Worm (Caenorhabditis elegans) whole organism, late embryonic: Measurements from ENCODE around the gene ttr-35.

Source experiments
- F13H6.1 ChIP-seq: sonication (generic microtip); optimal IDR thresholded peaks from 2 replicates; lab custom pipeline; 2016; ENCODE audit warnings: missing genetic modification characterization, missing compliant biosample characterization
- Y22D7AL.16 ChIP-seq: sonication (generic microtip); optimal IDR thresholded peaks from 2 replicates; lab custom pipeline; 2016; ENCODE audit warnings: missing genetic modification characterization, missing compliant biosample characterization
- ahr-1 ChIP-seq: sonication (generic microtip); optimal IDR thresholded peaks from 2 replicates; lab custom pipeline; 2016; ENCODE audit warnings: missing genetic modification characterization, missing compliant biosample characterization
- ama-1 ChIP-seq: fragments of 150-350 bp; optimal IDR thresholded peaks from 2 replicates; lab custom pipeline; 2014
- ceh-18 ChIP-seq: sonication (generic microtip); optimal IDR thresholded peaks from 2 replicates; lab custom pipeline; 2016; ENCODE audit warnings: missing genetic modification characterization, missing compliant biosample characterization
- ceh-22 ChIP-seq: sonication (generic microtip); optimal IDR thresholded peaks from 2 replicates; lab custom pipeline; 2017; ENCODE audit warnings: missing biosample characterization, missing genetic modification characterization
- ceh-24 ChIP-seq: sonication (generic microtip); optimal IDR thresholded peaks from 2 replicates; lab custom pipeline; 2016; ENCODE audit warnings: mild to moderate bottlenecking, missing genetic modification characterization, missing compliant biosample characterization
- ceh-34 ChIP-seq: sonication (generic microtip); optimal IDR thresholded peaks from 2 replicates; lab custom pipeline; 2016; ENCODE audit warnings: mild to moderate bottlenecking, missing genetic modification characterization, missing compliant biosample characterization
- ceh-45 ChIP-seq: fragments of 200-800 bp; sonication (Bioruptor generic); IDR thresholded peaks from 2 replicates; pipeline ENCODE4 v1.3.6; 2022; ENCODE audit warnings: missing genetic modification reagents, missing genetic modification characterization, missing compliant biosample characterization
- ceh-48 ChIP-seq: sonication (generic microtip); optimal IDR thresholded peaks from 2 replicates; lab custom pipeline; 2016; ENCODE audit warnings: missing genetic modification characterization, inconsistent platforms, missing compliant biosample characterization
- ceh-6 ChIP-seq: fragments of 200-800 bp; sonication (Bioruptor generic); optimal IDR thresholded peaks from 2 replicates; lab custom pipeline; 2018; ENCODE audit warnings: mild to moderate bottlenecking, missing genetic modification characterization, missing compliant biosample characterization
- ceh-9 ChIP-seq: sonication (generic microtip); optimal IDR thresholded peaks from 2 replicates; lab custom pipeline; 2016; ENCODE audit warnings: mild to moderate bottlenecking, missing genetic modification characterization, inconsistent platforms, missing compliant biosample characterization
- che-1 ChIP-seq: sonication (generic microtip); optimal IDR thresholded peaks from 2 replicates; lab custom pipeline; 2016; ENCODE audit warnings: mild to moderate bottlenecking, missing genetic modification characterization, missing compliant biosample characterization
- dve-1 ChIP-seq: sonication (generic microtip); optimal IDR thresholded peaks from 2 replicates; lab custom pipeline; 2017; ENCODE audit warnings: antibody characterized with exemption, mild to moderate bottlenecking, missing genetic modification characterization, missing compliant biosample characterization
- elt-2 ChIP-seq: sonication (generic microtip); optimal IDR thresholded peaks from 2 replicates; lab custom pipeline; 2016; ENCODE audit warnings: missing genetic modification reagents, missing genetic modification characterization, missing compliant biosample characterization
- ets-4 ChIP-seq: sonication (generic microtip); optimal IDR thresholded peaks from 2 replicates; lab custom pipeline; 2016; ENCODE audit warnings: missing genetic modification characterization, missing compliant biosample characterization
- eyg-1 ChIP-seq: sonication (generic microtip); optimal IDR thresholded peaks from 2 replicates; lab custom pipeline; 2016; ENCODE audit warnings: missing genotype, missing genetic modification characterization, missing compliant biosample characterization
- fax-1 ChIP-seq: sonication (generic microtip); optimal IDR thresholded peaks from 2 replicates; lab custom pipeline; 2016; ENCODE audit warnings: missing genotype, missing genetic modification characterization, missing compliant biosample characterization
- gmeb-2 ChIP-seq: sonication (generic microtip); optimal IDR thresholded peaks from 2 replicates; lab custom pipeline; 2016; ENCODE audit warnings: missing genetic modification characterization, inconsistent platforms, missing compliant biosample characterization
- hlh-13 ChIP-seq: fragments of 200-800 bp; sonication (Bioruptor generic); optimal IDR thresholded peaks from 2 replicates; lab custom pipeline; 2018; ENCODE audit warnings: mild to moderate bottlenecking, missing genetic modification characterization, missing compliant biosample characterization
- hlh-30 ChIP-seq: sonication (generic microtip); optimal IDR thresholded peaks from 2 replicates; lab custom pipeline; 2017; ENCODE audit warnings: antibody characterized with exemption, missing genetic modification characterization, missing compliant biosample characterization; ENCODE audit not compliant: insufficient read depth
- hlh-6 ChIP-seq: sonication (generic microtip); optimal IDR thresholded peaks from 2 replicates; lab custom pipeline; 2016; ENCODE audit warnings: missing genotype, missing genetic modification characterization, missing compliant biosample characterization
- hlh-8 ChIP-seq: sonication (generic microtip); optimal IDR thresholded peaks from 2 replicates; lab custom pipeline; 2016; ENCODE audit warnings: missing genotype, missing genetic modification characterization, missing compliant biosample characterization
- lin-11 ChIP-seq: fragments of 200-800 bp; sonication (Bioruptor generic); optimal IDR thresholded peaks from 2 replicates; lab custom pipeline; 2018; ENCODE audit warnings: mild to moderate bottlenecking, missing genetic modification characterization, missing compliant biosample characterization
- mec-3 ChIP-seq: sonication (generic microtip); optimal IDR thresholded peaks from 2 replicates; lab custom pipeline; 2016; ENCODE audit warnings: borderline replicate concordance, missing genetic modification characterization, missing compliant biosample characterization
- nhr-11 ChIP-seq: fragments of 150-350 bp; optimal IDR thresholded peaks from 2 replicates; lab custom pipeline; 2014; ENCODE audit warnings: missing biosample characterization, missing genetic modification characterization
- nhr-232 ChIP-seq: sonication (generic microtip); optimal IDR thresholded peaks from 2 replicates; lab custom pipeline; 2016; ENCODE audit warnings: missing genetic modification characterization, missing compliant biosample characterization
- npax-4 ChIP-seq: sonication (generic microtip); optimal IDR thresholded peaks from 2 replicates; lab custom pipeline; 2016; ENCODE audit warnings: missing genetic modification characterization, missing compliant biosample characterization
- pag-3 ChIP-seq: sonication (generic microtip); optimal IDR thresholded peaks from 2 replicates; lab custom pipeline; 2016; ENCODE audit warnings: missing compliant biosample characterization, missing genetic modification characterization, borderline replicate concordance
- pha-2 ChIP-seq: sonication (generic microtip); optimal IDR thresholded peaks from 2 replicates; lab custom pipeline; 2017; ENCODE audit warnings: mild to moderate bottlenecking, missing genetic modification characterization, missing compliant biosample characterization
- pha-4 ChIP-seq: fragments of 150-350 bp; optimal IDR thresholded peaks from 2 replicates; lab custom pipeline; 2018; ENCODE audit warnings: missing biosample characterization, missing genetic modification reagents, missing genetic modification characterization
- pqm-1 ChIP-seq: sonication (generic microtip); optimal IDR thresholded peaks from 2 replicates; lab custom pipeline; 2016; ENCODE audit warnings: missing genetic modification characterization, missing compliant biosample characterization
- ref-2 ChIP-seq: sonication (generic microtip); optimal IDR thresholded peaks from 2 replicates; lab custom pipeline; 2016; ENCODE audit warnings: missing genetic modification characterization, missing compliant biosample characterization
- sox-2 ChIP-seq: fragments of 200-800 bp; sonication (Bioruptor generic); IDR thresholded peaks from 2 replicates; pipeline ENCODE4 v1.3.6; 2022; ENCODE audit warnings: missing genetic modification reagents, missing genetic modification characterization, missing compliant biosample characterization
- sox-4 ChIP-seq: sonication (generic microtip); optimal IDR thresholded peaks from 2 replicates; lab custom pipeline; 2017; ENCODE audit warnings: mild to moderate bottlenecking, missing genetic modification characterization, inconsistent platforms, missing compliant biosample characterization
- syd-9 ChIP-seq: sonication (generic microtip); optimal IDR thresholded peaks from 2 replicates; lab custom pipeline; 2016; ENCODE audit warnings: mild to moderate bottlenecking, missing genetic modification characterization, moderate library complexity, missing compliant biosample characterization
- tbx-2 ChIP-seq: sonication (generic microtip); optimal IDR thresholded peaks from 2 replicates; lab custom pipeline; 2016; ENCODE audit warnings: missing genetic modification characterization, missing compliant biosample characterization
- tbx-7 ChIP-seq: sonication (generic microtip); optimal IDR thresholded peaks from 2 replicates; lab custom pipeline; 2016; ENCODE audit warnings: missing genotype, missing genetic modification characterization, missing compliant biosample characterization
- unc-3 ChIP-seq, 2 experiments: fragments of 200-800 bp in 1 of 2; sonication (Bioruptor generic) in 1 of 2; sonication (generic microtip) in 1 of 2; conservative IDR thresholded peaks in 1 of 2; optimal IDR thresholded peaks in 1 of 2; 2 replicates each; pipeline versions ENCODE4 v1.3.6 to Lab custom; 2016 to 2022; ENCODE audit warnings: missing compliant biosample characterization in 2 of 2, missing genetic modification characterization in 2 of 2, missing genetic modification reagents in 1 of 2
- unc-55 ChIP-seq: sonication (generic microtip); optimal IDR thresholded peaks from 2 replicates; lab custom pipeline; 2017; ENCODE audit warnings: missing biosample characterization, missing genetic modification reagents, missing genetic modification characterization

The ttr-35 gene

ce11 chrX:6468499-6468898, 43.6 kb upstream of the ttr-35 start, which contains the start of gene C15B12.9:
Gene C15B12.9, plus strand, starts transcription at chrX:6468799.
- TF ChIP-seq unc-55 (no peak), F13H6.1 (tag; lab: Kevin White, UChicago) (no peak), syd-9 (no peak), tbx-2 (no peak), sox-4 (tag; lab: Kevin White, UChicago) (no peak), hlh-13 (no peak), nhr-11 (tag; lab: Kevin White, UChicago) (no peak), hlh-8 (tag; lab: Kevin White, UChicago) (no peak), ceh-6 (no peak), fax-1 (tag; lab: Kevin White, UChicago) (no peak), ceh-34 (no peak), unc-3 (GFP tag; conservative IDR thresholded peaks at IDR 0.05; lab: Robert Waterston, UW) (no peak), unc-3 (tag; optimal IDR thresholded peaks at IDR 0.05; lab: Kevin White, UChicago) (no peak), ceh-45 (GFP tag; lab: Robert Waterston, UW) (no peak), gmeb-2 (tag; lab: Kevin White, UChicago) (no peak), ceh-48 (tag; lab: Kevin White, UChicago) (no peak), elt-2 (tag; lab: Kevin White, UChicago) (no peak), tbx-7 (no peak), mec-3 (tag; lab: Kevin White, UChicago) (no peak)
- TF ChIP-seq, all 69 proteins: peak for 0

- TF ChIP-seq ceh-22 (no peak), elt-2 (tag; lab: Kevin White, UChicago) (peak; percentile 54), dve-1 (tag; lab: Kevin White, UChicago) (no peak), eyg-1 (no peak)
Measured at ce11 chrX:6473698-6474314, 38.3 kb upstream of the ttr-35 start, which contains the start of the genes C15B12.4 and C15B12.8. Gene C15B12.4, minus strand, starts transcription at chrX:6473748. Gene C15B12.8, plus strand, starts transcription at chrX:6474264.

ce11 chrX:6476540-6476939, 35.5 kb upstream of the ttr-35 start, which contains the start of gene C15B12.1:
Gene C15B12.1, plus strand, starts transcription at chrX:6476810.
- no peak for TF ChIP-seq ceh-22
- no peak for TF ChIP-seq pha-2 (tag; lab: Kevin White, UChicago)
- peak; percentile 59 for TF ChIP-seq elt-2 (tag; lab: Kevin White, UChicago)

ce11 chrX:6484780-6485179, 27.3 kb upstream of the ttr-35 start, which contains the start of gene gar-1:
Gene gar-1, minus strand, starts transcription at chrX:6484880.
- TF ChIP-seq npax-4 (tag; lab: Kevin White, UChicago) (no peak), pha-2 (tag; lab: Kevin White, UChicago) (no peak), sox-2 (GFP tag; lab: Robert Waterston, UW) (no peak), dve-1 (tag; lab: Kevin White, UChicago) (no peak), ceh-34 (no peak), elt-2 (tag; lab: Kevin White, UChicago) (no peak), gmeb-2 (tag; lab: Kevin White, UChicago) (no peak), ceh-9 (tag; lab: Kevin White, UChicago) (no peak), hlh-13 (no peak), ref-2 (no peak), Y22D7AL.16 (no peak), hlh-8 (tag; lab: Kevin White, UChicago) (no peak), hlh-6 (tag; lab: Kevin White, UChicago) (no peak)

- TF ChIP-seq hlh-30 (no peak), pha-4 (tag; lab: Kevin White, UChicago) (no peak), nhr-232 (no peak), ahr-1 (tag; lab: Kevin White, UChicago) (no peak), pag-3 (tag; lab: Kevin White, UChicago) (no peak), ceh-6 (no peak), che-1 (no peak), ref-2 (no peak), ets-4 (tag; lab: Kevin White, UChicago) (no peak), ama-1 (no peak), dve-1 (tag; lab: Kevin White, UChicago) (no peak), ceh-22 (no peak), pqm-1 (no peak), lin-11 (tag; lab: Kevin White, UChicago) (no peak), ceh-18 (no peak), ceh-24 (tag; lab: Kevin White, UChicago) (no peak), ceh-34 (no peak), pha-2 (tag; lab: Kevin White, UChicago) (no peak)
Measured at ce11 chrX:6499736-6500135, 12.3 kb upstream of the ttr-35 start, which contains the start of gene actl-1. Gene actl-1, minus strand, starts transcription at chrX:6499836.
